Fruit fly (Drosophila melanogaster) whole organism, embryonic: ENCODE data around the gene CG18858.
A peak's percentile ranks its signal among the peaks of the same experiment; 100 is the strongest.

Experiments used
- CG1024 ChIP-seq: fragments of 200-800 bp; sonication (Bioruptor generic); IDR thresholded peaks from 2 replicates; pipeline ENCODE4 v1.3.6; 2022; ENCODE audit warnings: missing biosample characterization, missing genetic modification characterization
- CG10979 ChIP-seq: fragments of 200-800 bp; sonication (Bioruptor generic); optimal IDR thresholded peaks from 2 replicates; lab custom pipeline; 2018; ENCODE audit warnings: missing biosample characterization, mild to moderate bottlenecking, missing genetic modification characterization, moderate library complexity
- CG12155 ChIP-seq: fragments of 200-800 bp; sonication (Bioruptor generic); optimal IDR thresholded peaks from 3 replicates; lab custom pipeline; 2016; ENCODE audit warnings: missing biosample characterization, missing genetic modification characterization
- CG12942 ChIP-seq: fragments of 200-800 bp; sonication (Bioruptor generic); optimal IDR thresholded peaks from 3 replicates; lab custom pipeline; 2016; ENCODE audit warnings: missing biosample characterization, missing genetic modification characterization
- CG16815 ChIP-seq: fragments of 200-800 bp; sonication (Bioruptor generic); optimal IDR thresholded peaks from 3 replicates; lab custom pipeline; 2017; ENCODE audit warnings: missing biosample characterization, mild to moderate bottlenecking, missing genetic modification characterization
- CG18599 ChIP-seq: fragments of 200-800 bp; sonication (Bioruptor generic); optimal IDR thresholded peaks from 3 replicates; lab custom pipeline; 2017; ENCODE audit warnings: missing biosample characterization, missing genetic modification characterization, mild to moderate bottlenecking, moderate library complexity, missing genetic modification reagents
- CG18619 ChIP-seq: fragments of 200-800 bp; sonication (Bioruptor generic); optimal IDR thresholded peaks from 3 replicates; lab custom pipeline; 2017; ENCODE audit warnings: missing biosample characterization, mild to moderate bottlenecking, missing genetic modification characterization
- CG2129 ChIP-seq: fragments of 200-800 bp; sonication (Bioruptor generic); IDR thresholded peaks from 2 replicates; pipeline ENCODE4 v1.3.6; 2022; ENCODE audit warnings: missing biosample characterization, missing genetic modification characterization; ENCODE audit not compliant: partially characterized antibody
- CG2199 ChIP-seq: fragments of 200-800 bp; sonication (Bioruptor generic); IDR thresholded peaks from 3 replicates; pipeline ENCODE4 v1.3.6; 2022; ENCODE audit warnings: missing biosample characterization, missing genetic modification characterization
- CG3065 ChIP-seq: fragments of 200-800 bp; sonication (Bioruptor generic); optimal IDR thresholded peaks from 2 replicates; lab custom pipeline; 2016; ENCODE audit warnings: missing biosample characterization, missing genetic modification characterization
- CG3407 ChIP-seq: fragments of 200-800 bp; sonication (Bioruptor generic); optimal IDR thresholded peaks from 2 replicates; lab custom pipeline; 2018; ENCODE audit warnings: missing biosample characterization, mild to moderate bottlenecking, missing genetic modification characterization
- CG42726 ChIP-seq: fragments of 200-800 bp; sonication (Bioruptor generic); IDR thresholded peaks from 2 replicates; pipeline ENCODE4 v1.3.6; 2022; ENCODE audit warnings: missing biosample characterization, missing genetic modification characterization; ENCODE audit not compliant: partially characterized antibody
- CG4328 ChIP-seq: fragments of 200-800 bp; sonication (Bioruptor generic); optimal IDR thresholded peaks from 3 replicates; lab custom pipeline; 2017; ENCODE audit warnings: missing biosample characterization, missing genetic modification reagents, missing genetic modification characterization
- CG4730 ChIP-seq: fragments of 200-800 bp; sonication (Bioruptor generic); IDR thresholded peaks from 2 replicates; pipeline ENCODE4 v1.3.6; 2022; ENCODE audit warnings: missing biosample characterization, missing genetic modification characterization
- CG5245 ChIP-seq: fragments of 200-800 bp; sonication (Bioruptor generic); optimal IDR thresholded peaks from 3 replicates; lab custom pipeline; 2016; ENCODE audit warnings: missing biosample characterization, missing genetic modification characterization
- CG6175 ChIP-seq: fragments of 200-800 bp; sonication (Bioruptor generic); IDR thresholded peaks from 3 replicates; pipeline ENCODE4 v1.3.6; 2022; ENCODE audit warnings: missing biosample characterization, missing genetic modification characterization
- CG6654 ChIP-seq: fragments of 200-800 bp; sonication (Bioruptor generic); optimal IDR thresholded peaks from 2 replicates; lab custom pipeline; 2017; ENCODE audit warnings: missing biosample characterization, mild to moderate bottlenecking, missing genetic modification characterization
- CG7987 ChIP-seq: fragments of 200-800 bp; sonication (Bioruptor generic); optimal IDR thresholded peaks from 2 replicates; lab custom pipeline; 2018; ENCODE audit warnings: missing biosample characterization, mild to moderate bottlenecking, missing genetic modification characterization, moderate library complexity
- CG8281 ChIP-seq: fragments of 200-800 bp; sonication (Bioruptor generic); optimal IDR thresholded peaks from 2 replicates; lab custom pipeline; 2018; ENCODE audit warnings: missing biosample characterization, mild to moderate bottlenecking, missing genetic modification characterization, moderate library complexity
- CG8944 ChIP-seq: fragments of 200-800 bp; sonication (Bioruptor generic); optimal IDR thresholded peaks from 3 replicates; lab custom pipeline; 2016; ENCODE audit warnings: missing biosample characterization, missing genetic modification characterization
- CG9609 ChIP-seq: fragments of 200-800 bp; sonication (Bioruptor generic); optimal IDR thresholded peaks from 3 replicates; lab custom pipeline; 2016; ENCODE audit warnings: missing biosample characterization, missing genetic modification characterization
- Jarid2 ChIP-seq: fragments of 200-800 bp; sonication (Bioruptor generic); optimal IDR thresholded peaks from 3 replicates; lab custom pipeline; 2017; ENCODE audit warnings: mild to moderate bottlenecking, missing biosample characterization, missing genetic modification reagents, missing genetic modification characterization
- Lhr ChIP-seq: fragments of 200-800 bp; sonication (Bioruptor generic); optimal IDR thresholded peaks from 3 replicates; lab custom pipeline; 2017; ENCODE audit warnings: mild to moderate bottlenecking, missing biosample characterization, missing genetic modification reagents, missing genetic modification characterization
- Nf-YA ChIP-seq: fragments of 200-800 bp; sonication (Bioruptor generic); IDR thresholded peaks from 2 replicates; pipeline ENCODE4 v1.3.6; 2022; ENCODE audit warnings: missing biosample characterization, missing genetic modification characterization
- Poxn ChIP-seq: fragments of 200-800 bp; sonication (Bioruptor generic); IDR thresholded peaks from 2 replicates; pipeline ENCODE4 v1.3.6; 2022; ENCODE audit warnings: missing biosample characterization, missing genetic modification characterization
- Side ChIP-seq: fragments of 200-800 bp; sonication (Bioruptor generic); optimal IDR thresholded peaks from 2 replicates; lab custom pipeline; 2016; ENCODE audit warnings: missing biosample characterization, missing genetic modification characterization
- Tbp ChIP-seq: fragments of >200 bp; optimal IDR thresholded peaks from 2 replicates; lab custom pipeline; 2018; ENCODE audit warnings: missing biosample characterization, missing genetic modification characterization
- al ChIP-seq: fragments of 200-800 bp; sonication (Bioruptor generic); IDR thresholded peaks from 2 replicates; pipeline ENCODE4 v1.3.6; 2022; ENCODE audit warnings: missing biosample characterization, missing genetic modification characterization
- aop ChIP-seq: fragments of 200-800 bp; sonication (Bioruptor generic); IDR thresholded peaks from 2 replicates; pipeline ENCODE4 v1.3.6; 2022; ENCODE audit warnings: missing biosample characterization, missing genetic modification characterization
- bigmax ChIP-seq: fragments of 200-800 bp; sonication (Bioruptor generic); optimal IDR thresholded peaks from 2 replicates; lab custom pipeline; 2018; ENCODE audit warnings: missing biosample characterization, mild to moderate bottlenecking, missing genetic modification characterization
- bowl ChIP-seq: fragments of 200-800 bp; sonication (Bioruptor generic); IDR thresholded peaks from 2 replicates; pipeline ENCODE4 v1.3.6; 2022; ENCODE audit warnings: missing biosample characterization, missing genetic modification characterization
- btn ChIP-seq: fragments of 200-800 bp; sonication (Bioruptor generic); optimal IDR thresholded peaks from 2 replicates; lab custom pipeline; 2016; ENCODE audit warnings: missing biosample characterization, missing genetic modification characterization
- corto ChIP-seq: fragments of 200-800 bp; sonication (Bioruptor generic); optimal IDR thresholded peaks from 2 replicates; lab custom pipeline; 2016; ENCODE audit warnings: missing biosample characterization, mild to moderate bottlenecking, missing genetic modification characterization, moderate library complexity
- danr ChIP-seq: fragments of 200-800 bp; sonication (Bioruptor generic); IDR thresholded peaks from 2 replicates; pipeline ENCODE4 v1.3.6; 2022; ENCODE audit warnings: missing biosample characterization, missing genetic modification characterization
- dysf ChIP-seq: fragments of 200-800 bp; sonication (Bioruptor generic); IDR thresholded peaks from 3 replicates; pipeline ENCODE4 v1.3.6; 2022; ENCODE audit warnings: missing biosample characterization, missing genetic modification characterization
- emc ChIP-seq: fragments of 200-800 bp; sonication (Bioruptor generic); optimal IDR thresholded peaks from 2 replicates; lab custom pipeline; 2016; ENCODE audit warnings: missing biosample characterization, missing genetic modification characterization
- fru ChIP-seq: fragments of >200 bp; optimal IDR thresholded peaks from 2 replicates; lab custom pipeline; 2017
- gfzf ChIP-seq: fragments of 200-800 bp; sonication (Bioruptor generic); optimal IDR thresholded peaks from 2 replicates; lab custom pipeline; 2016; ENCODE audit warnings: missing biosample characterization, mild to moderate bottlenecking, missing genetic modification characterization, moderate library complexity
- hkb ChIP-seq, 2 experiments: fragments of 200-800 bp in 1 of 2; fragments of >200 bp in 1 of 2; sonication (Bioruptor generic) in 1 of 2; IDR thresholded peaks in 1 of 2; optimal IDR thresholded peaks in 1 of 2; 2 replicates each; pipeline versions ENCODE4 v1.3.6 to Lab custom; 2017 to 2022; ENCODE audit warnings: missing biosample characterization in 1 of 2, missing genetic modification characterization in 1 of 2
- jumu ChIP-seq: fragments of 200-800 bp; sonication (Bioruptor generic); optimal IDR thresholded peaks from 3 replicates; lab custom pipeline; 2016; ENCODE audit warnings: missing biosample characterization, missing genetic modification characterization
- ken ChIP-seq: fragments of 200-800 bp; sonication (Bioruptor generic); IDR thresholded peaks from 3 replicates; pipeline ENCODE4 v1.3.6; 2022; ENCODE audit warnings: missing biosample characterization, missing genetic modification characterization
- maf-S ChIP-seq: fragments of 200-800 bp; sonication (Bioruptor generic); optimal IDR thresholded peaks from 2 replicates; lab custom pipeline; 2016; ENCODE audit warnings: missing biosample characterization, missing genetic modification characterization
- oc ChIP-seq: fragments of 200-800 bp; sonication (Bioruptor generic); optimal IDR thresholded peaks from 2 replicates; lab custom pipeline; 2018; ENCODE audit warnings: missing biosample characterization, mild to moderate bottlenecking, missing genetic modification characterization, moderate library complexity
- salm ChIP-seq: fragments of 200-800 bp; sonication (Bioruptor generic); optimal IDR thresholded peaks from 2 replicates; lab custom pipeline; 2018; ENCODE audit warnings: missing biosample characterization, mild to moderate bottlenecking, missing genetic modification characterization
- shn ChIP-seq: fragments of 200-800 bp; sonication (Bioruptor generic); optimal IDR thresholded peaks from 3 replicates; lab custom pipeline; 2016; ENCODE audit warnings: missing biosample characterization, missing genetic modification characterization
- tio ChIP-seq: fragments of 200-800 bp; sonication (Bioruptor generic); optimal IDR thresholded peaks from 2 replicates; lab custom pipeline; 2017; ENCODE audit warnings: missing biosample characterization, missing genetic modification characterization, inconsistent platforms
- trh ChIP-seq: fragments of 200-800 bp; sonication (Bioruptor generic); optimal IDR thresholded peaks from 2 replicates; lab custom pipeline; 2016; ENCODE audit warnings: missing biosample characterization, missing genetic modification characterization
- ttk ChIP-seq: fragments of 200-800 bp; sonication (Bioruptor generic); IDR thresholded peaks from 2 replicates; pipeline ENCODE4 v2.1.2; 2022; ENCODE audit warnings: missing biosample characterization, missing genetic modification characterization
- vnd ChIP-seq: fragments of 200-800 bp; sonication (Bioruptor generic); IDR thresholded peaks from 3 replicates; pipeline ENCODE4 v1.3.6; 2022; ENCODE audit warnings: missing biosample characterization, missing genetic modification characterization; ENCODE audit not compliant: partially characterized antibody
- z ChIP-seq: fragments of 200-800 bp; sonication (Bioruptor generic); IDR thresholded peaks from 3 replicates; pipeline ENCODE4 v1.3.6; 2022; ENCODE audit warnings: missing biosample characterization, missing genetic modification characterization

CG18858 gene

DNA sequence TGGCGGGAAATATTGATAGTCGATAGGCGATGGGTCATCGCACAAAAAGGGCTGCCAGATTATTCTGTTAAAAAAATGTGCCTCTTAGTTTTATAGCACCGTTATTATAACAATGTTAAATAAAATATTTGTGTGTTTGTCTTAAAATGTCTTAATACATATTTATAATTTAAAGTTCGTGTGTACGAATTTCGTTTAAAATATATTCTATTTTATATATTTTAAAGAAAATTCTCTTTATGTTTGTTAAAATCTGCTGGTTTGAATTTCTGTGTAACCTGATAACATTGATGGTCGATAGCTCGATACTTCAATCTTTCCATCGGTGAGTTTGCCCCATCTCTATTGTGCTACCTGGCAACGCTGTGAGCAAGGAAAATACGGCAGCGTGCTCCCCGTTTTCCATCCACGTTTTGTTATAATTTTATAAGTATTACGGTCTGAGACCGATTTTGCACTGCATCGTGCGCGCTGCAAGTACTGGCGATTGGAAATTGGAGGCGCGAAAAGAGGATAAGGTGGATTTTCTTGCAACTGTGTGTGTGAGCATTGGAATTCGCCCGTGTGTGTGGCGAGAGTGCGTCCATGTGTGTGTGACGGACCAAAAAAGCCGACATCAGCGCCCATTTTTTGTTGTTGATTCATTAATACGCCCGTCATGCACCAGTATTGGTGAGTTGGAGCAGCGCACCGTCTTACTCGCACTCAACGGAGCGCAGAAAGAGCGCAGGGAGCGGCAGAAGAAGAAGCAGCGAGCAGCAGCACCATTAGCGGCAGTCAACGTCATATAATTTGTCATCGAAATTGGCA, 41.9 kb downstream of the CG18858 start, which contains the start of the genes CG10949 and Arpc2 (continued):
- peak; percentile 42 for TF ChIP-seq tio (GFP tag; lab: Kevin White, UChicago)
- TF ChIP-seq CG6654, result no peak
- TF ChIP-seq CG6175 (GFP tag; lab: Robert Waterston, UW), result no peak
- no peak for TF ChIP-seq Side (GFP tag; lab: Kevin White, UChicago)
- TF ChIP-seq Jarid2 (GFP tag; lab: Kevin White, UChicago), result no peak
- TF ChIP-seq CG16815, result peak; percentile 39
- no peak for TF ChIP-seq fru (lab: Kevin White, UChicago)
- TF ChIP-seq CG2129 (GFP tag; lab: Robert Waterston, UW), result no peak
- no peak for TF ChIP-seq ttk (GFP tag; lab: Robert Waterston, UW)
- no peak for TF ChIP-seq corto (GFP tag; lab: Kevin White, UChicago)
- peak; percentile 67 for TF ChIP-seq Lhr
- TF ChIP-seq shn, result no peak
- no peak for TF ChIP-seq salm (tag; lab: Kevin White, UChicago)
- no peak for TF ChIP-seq CG3407 (GFP tag; lab: Kevin White, UChicago)
- no peak for TF ChIP-seq btn (GFP tag; lab: Kevin White, UChicago)
- no peak for TF ChIP-seq maf-S (GFP tag; lab: Kevin White, UChicago)
- TF ChIP-seq al (GFP tag; lab: Robert Waterston, UW), result peak; percentile 63
- TF ChIP-seq gfzf, result no peak
- TF ChIP-seq trh (GFP tag; lab: Kevin White, UChicago), result no peak
- no peak for TF ChIP-seq CG2199 (GFP tag; lab: Robert Waterston, UW)
- peak; percentile 73 for TF ChIP-seq CG42726 (GFP tag; lab: Robert Waterston, UW)
- no peak for TF ChIP-seq CG1024 (GFP tag; lab: Robert Waterston, UW)
- TF ChIP-seq CG4730 (GFP tag; lab: Robert Waterston, UW), result peak; percentile 39; the same call in 1 of the 2 replicates
- no peak for TF ChIP-seq CG8944 (GFP tag; lab: Kevin White, UChicago)
- no peak for TF ChIP-seq CG7987 (GFP tag; lab: Kevin White, UChicago)
- TF ChIP-seq CG12155, result peak; percentile 59
- no peak for TF ChIP-seq aop
- TF ChIP-seq CG3065 (GFP tag; lab: Kevin White, UChicago), result no peak
- TF ChIP-seq Nf-YA (GFP tag; lab: Robert Waterston, UW), result no peak
- no peak for TF ChIP-seq hkb (optimal IDR thresholded peaks at IDR 0.05; lab: Kevin White, UChicago)
- no peak for TF ChIP-seq hkb (GFP tag; IDR thresholded peaks at IDR 0.05; lab: Robert Waterston, UW)
- no peak for TF ChIP-seq z (GFP tag; lab: Robert Waterston, UW)
- TF ChIP-seq emc (GFP tag; lab: Kevin White, UChicago), result no peak
- peak; percentile 46 for TF ChIP-seq CG12942 (GFP tag; lab: Kevin White, UChicago)
- TF ChIP-seq vnd, result peak; percentile 61
- TF ChIP-seq jumu (GFP tag; lab: Kevin White, UChicago), result no peak
- TF ChIP-seq ken (GFP tag; lab: Robert Waterston, UW), result no peak
- TF ChIP-seq oc (tag; lab: Kevin White, UChicago), result no peak
- TF ChIP-seq CG9609 (GFP tag; lab: Kevin White, UChicago), result no peak
- peak; percentile 27 for TF ChIP-seq CG10979 (tag; lab: Kevin White, UChicago)
- TF ChIP-seq CG4328 (GFP tag; lab: Kevin White, UChicago), result peak; percentile 54
- TF ChIP-seq CG18619 (GFP tag; lab: Kevin White, UChicago), result peak; percentile 38
- no peak for TF ChIP-seq CG5245 (GFP tag; lab: Kevin White, UChicago)
- TF ChIP-seq bigmax, result no peak
- TF ChIP-seq CG18599 (GFP tag; lab: Kevin White, UChicago), result peak; percentile 53
- no peak for TF ChIP-seq Tbp
- TF ChIP-seq dysf (GFP tag; lab: Robert Waterston, UW), result no peak
- peak; percentile 52 for TF ChIP-seq CG8281 (tag; lab: Kevin White, UChicago)
- no peak for TF ChIP-seq bowl
- no peak for TF ChIP-seq Poxn (GFP tag; lab: Robert Waterston, UW)
- no peak for TF ChIP-seq danr (GFP tag; lab: Robert Waterston, UW)
